Worm (Caenorhabditis elegans) whole organism, early embryonic: ENCODE measurements around the gene F43G6.7.
A peak's percentile ranks its signal among the peaks of the same experiment; 100 is the strongest.

Experiments
- B0310.2 ChIP-seq: sonication (generic microtip); optimal IDR thresholded peaks from 2 replicates; lab custom pipeline; 2016; ENCODE audit warnings: mild to moderate bottlenecking, missing genetic modification characterization, missing compliant biosample characterization
- F13C5.2 ChIP-seq: sonication (generic microtip); optimal IDR thresholded peaks from 2 replicates; lab custom pipeline; 2017; ENCODE audit warnings: mild to moderate bottlenecking, missing genetic modification characterization, inconsistent platforms, missing compliant biosample characterization
- aly-1 ChIP-seq: sonication (generic microtip); optimal IDR thresholded peaks from 2 replicates; lab custom pipeline; 2016; ENCODE audit warnings: missing genetic modification characterization, missing compliant biosample characterization
- ama-1 ChIP-seq: fragments of 150-350 bp; optimal IDR thresholded peaks from 2 replicates; lab custom pipeline; 2014
- ceh-13 ChIP-seq: fragments of 200-800 bp; sonication (Bioruptor generic); optimal IDR thresholded peaks from 2 replicates; lab custom pipeline; 2018; ENCODE audit warnings: mild to moderate bottlenecking, missing genetic modification characterization, missing compliant biosample characterization
- ceh-36 ChIP-seq: sonication (generic microtip); optimal IDR thresholded peaks from 2 replicates; lab custom pipeline; 2016; ENCODE audit warnings: missing genetic modification characterization, inconsistent platforms, missing compliant biosample characterization
- ets-7 ChIP-seq: sonication (generic microtip); optimal IDR thresholded peaks from 2 replicates; lab custom pipeline; 2016; ENCODE audit warnings: missing genotype, missing genetic modification characterization, missing compliant biosample characterization
- flt-1 ChIP-seq: fragments of 200-800 bp; sonication (Bioruptor generic); IDR thresholded peaks from 2 replicates; pipeline ENCODE4 v1.3.6; 2022; ENCODE audit warnings: missing genetic modification characterization, missing compliant biosample characterization
- hmbx-1 ChIP-seq: sonication (generic microtip); optimal IDR thresholded peaks from 2 replicates; lab custom pipeline; 2016; ENCODE audit warnings: mild to moderate bottlenecking, missing genetic modification characterization, missing compliant biosample characterization
- hmg-4 ChIP-seq: fragments of 200-800 bp; sonication (Bioruptor generic); optimal IDR thresholded peaks from 2 replicates; lab custom pipeline; 2018; ENCODE audit warnings: mild to moderate bottlenecking, missing genetic modification characterization, missing compliant biosample characterization
- hnd-1 ChIP-seq: sonication (generic microtip); optimal IDR thresholded peaks from 2 replicates; lab custom pipeline; 2016; ENCODE audit warnings: missing genetic modification characterization, missing compliant biosample characterization
- pes-1 ChIP-seq: fragments of 200-800 bp; sonication (Bioruptor generic); IDR thresholded peaks from 2 replicates; pipeline ENCODE4 v1.3.6; 2022; ENCODE audit warnings: missing genetic modification reagents, missing genetic modification characterization, missing compliant biosample characterization
- scrt-1 ChIP-seq: fragments of 200-800 bp; sonication (Bioruptor generic); IDR thresholded peaks from 2 replicates; pipeline ENCODE4 v1.3.6; 2022; ENCODE audit warnings: missing genetic modification characterization, missing compliant biosample characterization
- sea-1 ChIP-seq: fragments of 200-800 bp; sonication (Bioruptor generic); conservative IDR thresholded peaks from 2 replicates; pipeline ENCODE4 v1.3.6; 2022; ENCODE audit warnings: missing genetic modification characterization, missing compliant biosample characterization
- tbx-11 ChIP-seq: fragments of 200-800 bp; sonication (Bioruptor generic); IDR thresholded peaks from 2 replicates; pipeline ENCODE4 v1.3.6; 2022; ENCODE audit warnings: missing genetic modification characterization, missing compliant biosample characterization
- tbx-37 ChIP-seq: fragments of 200-800 bp; sonication (Bioruptor generic); conservative IDR thresholded peaks from 2 replicates; pipeline ENCODE4 v1.3.6; 2022; ENCODE audit warnings: missing genetic modification reagents, missing genetic modification characterization, missing compliant biosample characterization
- tra-4 ChIP-seq: sonication (generic microtip); optimal IDR thresholded peaks from 2 replicates; lab custom pipeline; 2017; ENCODE audit warnings: missing genetic modification characterization, missing compliant biosample characterization

The F43G6.7 gene

DNA sequence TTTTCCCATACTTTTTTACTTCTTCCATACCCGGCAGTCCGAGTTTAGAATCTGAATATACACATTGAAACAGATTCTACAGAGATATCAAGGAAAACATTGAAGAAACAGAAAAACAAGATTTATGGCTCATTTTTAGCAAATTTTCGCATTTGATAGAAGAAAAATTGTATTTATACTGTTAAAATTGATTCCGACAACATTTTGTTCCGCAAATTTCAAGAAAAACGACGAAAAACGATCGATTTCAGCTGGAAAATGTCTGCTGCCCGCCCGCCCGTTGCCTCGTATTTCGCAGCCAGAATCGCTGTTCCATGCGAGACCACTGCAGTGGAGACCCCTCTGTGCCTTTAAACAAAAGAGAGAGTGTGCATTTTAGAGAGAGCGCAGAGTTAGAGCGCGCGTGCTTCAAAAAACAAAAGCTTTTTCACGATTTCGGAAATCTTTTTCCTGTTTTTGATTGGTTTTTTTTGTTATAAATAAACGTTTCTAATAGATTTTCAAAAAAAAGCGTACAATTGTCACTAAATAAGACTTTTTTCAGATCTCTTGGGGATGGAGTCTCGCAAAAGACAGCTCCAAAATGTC is 32.6 kb upstream of the F43G6.7 start, which contains the start of the genes patr-1 and dna-2:
Gene patr-1, minus strand, starts transcription at position 51 of the 588 bp plus-strand sequence.
Gene dna-2, plus strand, starts transcription at position 538 of the 588 bp plus-strand sequence.
- peak; percentile 17 for TF ChIP-seq F13C5.2 (tag; lab: Kevin White, UChicago)
- TF ChIP-seq hmg-4: peak; percentile 20
- TF ChIP-seq ceh-13: no peak
- no peak for TF ChIP-seq tbx-11

DNA sequence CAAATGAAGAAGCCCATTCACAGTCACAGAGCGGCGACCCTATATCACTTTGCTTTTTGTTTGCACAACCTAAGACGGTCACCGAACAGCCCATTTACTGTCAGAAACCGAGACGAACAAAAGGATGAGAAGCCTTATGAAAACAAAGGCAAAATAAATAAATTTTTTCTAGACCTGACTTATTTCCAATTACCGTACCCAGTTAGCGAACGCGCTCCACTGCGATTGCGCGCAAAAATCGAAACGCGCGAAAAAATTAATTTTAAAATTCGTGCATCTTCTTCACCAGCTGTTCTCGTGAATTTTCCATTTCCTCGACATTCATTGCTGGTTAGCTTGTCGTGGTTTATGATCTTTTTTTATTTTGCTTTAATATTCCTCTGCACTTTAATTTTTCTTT is 28.1 kb upstream of the F43G6.7 start, which contains the start of gene F43G6.16:
Gene F43G6.16, minus strand, starts transcription at position 141 of the 400 bp plus-strand sequence.
- TF ChIP-seq scrt-1 (GFP tag; lab: Robert Waterston, UW) (no peak), tbx-11 (no peak), tra-4 (tag; lab: Kevin White, UChicago) (no peak), hmbx-1 (tag; lab: Kevin White, UChicago) (no peak), aly-1 (tag; lab: Kevin White, UChicago) (no peak), pes-1 (no peak), ceh-13 (no peak), hmg-4 (no peak), ceh-36 (no peak), sea-1 (GFP tag; lab: Robert Waterston, UW) (no peak), F13C5.2 (tag; lab: Kevin White, UChicago) (no peak), flt-1 (GFP tag; lab: Robert Waterston, UW) (no peak), hnd-1 (tag; lab: Kevin White, UChicago) (no peak)

DNA sequence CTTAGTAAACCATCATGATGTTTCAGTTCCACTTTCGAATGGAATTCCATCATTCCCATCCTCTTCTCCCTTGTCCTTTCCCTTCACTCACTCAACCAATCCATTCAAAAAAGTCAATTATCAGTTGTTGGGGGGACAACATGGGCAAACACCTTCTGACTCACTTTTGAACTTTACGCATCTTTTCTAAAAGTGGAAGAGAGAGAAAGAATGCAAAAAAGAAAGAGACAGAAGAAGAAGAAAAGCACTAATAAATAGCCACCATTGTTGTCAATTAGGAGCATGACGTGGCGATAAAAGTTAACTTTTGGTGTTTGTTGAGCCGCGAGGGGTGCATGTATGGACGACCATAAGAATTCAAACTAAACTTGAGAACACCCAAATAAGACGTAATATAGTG is 22.6 kb upstream of the F43G6.7 start:
- TF ChIP-seq tbx-11 (no peak), hmg-4 (no peak), tbx-37 (no peak), aly-1 (tag; lab: Kevin White, UChicago) (no peak), ceh-13 (no peak)

DNA sequence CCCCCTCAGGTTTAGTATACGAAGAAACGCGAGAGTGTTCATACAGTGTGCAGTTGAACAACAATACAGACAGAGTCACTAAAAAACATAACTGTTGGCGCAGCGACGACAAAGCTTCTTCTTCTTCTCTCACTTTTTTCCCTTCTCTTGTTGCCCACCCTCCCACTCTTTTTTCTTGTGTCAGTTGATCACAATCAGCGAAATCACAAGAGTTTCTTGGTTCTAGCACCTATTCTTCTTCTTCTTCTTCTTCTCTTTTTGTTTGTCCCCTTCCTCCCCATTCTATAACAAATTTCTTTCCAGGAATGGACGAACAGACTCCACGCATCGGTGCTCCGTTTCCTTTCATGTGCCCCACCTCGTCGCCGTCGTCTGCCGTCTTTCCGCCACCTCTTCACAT is 20.1 kb upstream of the F43G6.7 start, which contains the start of gene F43G6.4:
Gene F43G6.4, plus strand, starts transcription at position 301 of the 400 bp plus-strand sequence.
- TF ChIP-seq sea-1 (GFP tag; lab: Robert Waterston, UW) (no peak), scrt-1 (GFP tag; lab: Robert Waterston, UW) (no peak), tbx-11 (no peak), tbx-37 (no peak), ets-7 (tag; lab: Kevin White, UChicago) (no peak), flt-1 (GFP tag; lab: Robert Waterston, UW) (no peak), tra-4 (tag; lab: Kevin White, UChicago) (no peak), ceh-13 (no peak), B0310.2 (tag; lab: Kevin White, UChicago) (no peak), aly-1 (tag; lab: Kevin White, UChicago) (no peak), hnd-1 (tag; lab: Kevin White, UChicago) (no peak), ama-1 (no peak), hmbx-1 (tag; lab: Kevin White, UChicago) (no peak), F13C5.2 (tag; lab: Kevin White, UChicago) (no peak), ceh-36 (no peak), pes-1 (no peak), hmg-4 (no peak)

DNA sequence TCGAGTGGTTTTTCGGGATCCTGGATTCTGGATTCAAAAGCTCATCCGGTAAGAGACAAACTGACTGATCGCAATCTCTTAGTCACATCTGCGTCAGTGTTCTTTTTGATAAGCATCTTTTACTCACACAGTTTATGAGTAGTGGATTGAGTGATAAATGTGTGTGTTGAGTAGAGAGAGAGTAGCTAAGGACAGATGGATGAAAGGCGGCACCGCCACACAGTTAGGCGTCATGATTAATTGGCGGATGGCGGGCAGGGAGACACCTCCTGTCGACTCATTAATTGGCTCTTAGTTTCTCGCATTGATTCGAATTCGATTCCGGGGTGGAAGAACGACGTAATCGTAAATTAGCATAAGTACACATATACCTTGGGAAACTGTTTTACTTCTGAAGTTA is 16.2 kb upstream of the F43G6.7 start:
- TF ChIP-seq B0310.2 (tag; lab: Kevin White, UChicago) (no peak), tbx-37 (no peak), F13C5.2 (tag; lab: Kevin White, UChicago) (no peak), hmg-4 (no peak), ama-1 (no peak), hnd-1 (tag; lab: Kevin White, UChicago) (no peak), aly-1 (tag; lab: Kevin White, UChicago) (no peak), sea-1 (GFP tag; lab: Robert Waterston, UW) (no peak), pes-1 (no peak)

DNA sequence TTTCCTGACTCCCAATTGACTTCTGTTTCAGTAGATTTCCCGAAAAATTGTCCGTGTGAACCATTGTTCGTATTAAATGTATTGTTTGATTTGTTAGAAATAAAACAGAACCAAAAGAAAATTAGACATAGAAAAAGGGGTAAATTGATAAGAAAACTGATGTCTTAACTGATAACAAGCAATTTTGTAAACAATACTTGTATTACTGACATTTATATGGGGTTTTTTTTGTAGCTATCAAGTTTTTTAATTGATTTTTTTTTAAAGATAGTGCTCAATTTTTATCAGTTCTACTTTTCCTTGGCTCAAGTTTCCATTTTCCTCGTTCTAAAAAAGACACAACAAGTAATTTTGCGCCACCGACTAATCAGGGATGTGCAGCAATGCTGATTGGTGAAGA is 13.4 kb upstream of the F43G6.7 start:
- TF ChIP-seq scrt-1 (GFP tag; lab: Robert Waterston, UW): no peak
- no peak for TF ChIP-seq ets-7 (tag; lab: Kevin White, UChicago)
- TF ChIP-seq sea-1 (GFP tag; lab: Robert Waterston, UW): no peak
- no peak for TF ChIP-seq tra-4 (tag; lab: Kevin White, UChicago)
- TF ChIP-seq hnd-1 (tag; lab: Kevin White, UChicago): no peak
- no peak for TF ChIP-seq tbx-11
- no peak for TF ChIP-seq hmg-4
- no peak for TF ChIP-seq B0310.2 (tag; lab: Kevin White, UChicago)
- TF ChIP-seq aly-1 (tag; lab: Kevin White, UChicago): no peak
- no peak for TF ChIP-seq F13C5.2 (tag; lab: Kevin White, UChicago)
- TF ChIP-seq pes-1: no peak
- no peak for TF ChIP-seq ceh-13
- no peak for TF ChIP-seq tbx-37
- TF ChIP-seq hmbx-1 (tag; lab: Kevin White, UChicago): no peak
- no peak for TF ChIP-seq ceh-36
- TF ChIP-seq ama-1: no peak
- no peak for TF ChIP-seq flt-1 (GFP tag; lab: Robert Waterston, UW)

DNA sequence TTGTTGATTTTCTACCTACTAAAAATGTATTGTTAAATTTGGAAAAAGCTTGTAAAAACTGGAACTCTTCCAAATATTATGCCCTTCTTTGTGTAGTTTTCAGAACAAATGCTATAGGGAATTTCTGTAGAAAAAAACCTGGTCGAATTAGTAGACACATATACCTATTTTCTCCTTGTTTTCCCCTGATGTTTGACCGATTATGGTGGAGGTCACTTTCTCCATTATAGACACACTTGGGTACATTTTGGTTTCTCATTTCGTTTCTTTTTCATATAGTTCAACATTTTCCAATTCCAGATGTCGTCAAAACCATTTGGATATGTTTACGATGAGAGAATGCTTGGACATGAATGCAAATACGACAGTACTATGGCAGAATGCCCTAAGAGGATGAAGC is 11.9 kb upstream of the F43G6.7 start, which contains the start of gene hda-5:
Gene hda-5, plus strand, starts transcription at position 301 of the 400 bp plus-strand sequence.
- TF ChIP-seq ama-1: no peak
- no peak for TF ChIP-seq sea-1 (GFP tag; lab: Robert Waterston, UW)
- no peak for TF ChIP-seq ceh-13
- no peak for TF ChIP-seq F13C5.2 (tag; lab: Kevin White, UChicago)
- no peak for TF ChIP-seq tbx-11
- no peak for TF ChIP-seq flt-1 (GFP tag; lab: Robert Waterston, UW)
- no peak for TF ChIP-seq hmg-4
- no peak for TF ChIP-seq scrt-1 (GFP tag; lab: Robert Waterston, UW)
- TF ChIP-seq aly-1 (tag; lab: Kevin White, UChicago): no peak
- no peak for TF ChIP-seq tra-4 (tag; lab: Kevin White, UChicago)
- TF ChIP-seq pes-1: no peak
- no peak for TF ChIP-seq tbx-37
- no peak for TF ChIP-seq ceh-36
- no peak for TF ChIP-seq ets-7 (tag; lab: Kevin White, UChicago)
- no peak for TF ChIP-seq B0310.2 (tag; lab: Kevin White, UChicago)
- TF ChIP-seq hmbx-1 (tag; lab: Kevin White, UChicago): no peak
